Fruit fly (Drosophila melanogaster) whole organism, adult: ENCODE measurements around the gene Set2.

Experiments
- CG11617 ChIP-seq: fragments of 200-800 bp; sonication (Bioruptor generic); optimal IDR thresholded peaks from 2 replicates; lab custom pipeline; 2017; ENCODE audit warnings: mild to moderate bottlenecking, missing biosample characterization, missing genetic modification reagents, missing genetic modification characterization
- CG14711 ChIP-seq: fragments of 200-800 bp; sonication (Bioruptor generic); optimal IDR thresholded peaks from 2 replicates; lab custom pipeline; 2018; ENCODE audit warnings: missing biosample characterization, mild to moderate bottlenecking, missing genetic modification characterization, moderate library complexity
- CG1620 ChIP-seq: fragments of 200-800 bp; sonication (Bioruptor generic); optimal IDR thresholded peaks from 2 replicates; lab custom pipeline; 2016; ENCODE audit warnings: missing biosample characterization, missing genetic modification characterization
- CG33017 ChIP-seq: fragments of 200-800 bp; sonication (Bioruptor generic); optimal IDR thresholded peaks from 2 replicates; lab custom pipeline; 2018; ENCODE audit warnings: missing biosample characterization, mild to moderate bottlenecking, missing genetic modification characterization, moderate library complexity
- CG5204 ChIP-seq: fragments of 200-800 bp; sonication (Bioruptor generic); optimal IDR thresholded peaks from 2 replicates; lab custom pipeline; 2016; ENCODE audit warnings: missing biosample characterization, missing genetic modification characterization
- kay ChIP-seq: fragments of 200-800 bp; sonication (Bioruptor generic); peaks from one replicate; lab custom pipeline; 2016; ENCODE audit warnings: missing biosample characterization, missing genetic modification characterization, borderline replicate concordance
- ovo ChIP-seq: fragments of 200-800 bp; sonication (Bioruptor generic); optimal IDR thresholded peaks from 2 replicates; lab custom pipeline; 2016; ENCODE audit warnings: missing biosample characterization, missing genetic modification characterization
- pad ChIP-seq: fragments of 200-800 bp; sonication (Bioruptor generic); optimal IDR thresholded peaks from 3 replicates; lab custom pipeline; 2017; ENCODE audit warnings: missing biosample characterization, missing genetic modification characterization, mild to moderate bottlenecking, moderate library complexity, missing genetic modification reagents
- tj ChIP-seq: fragments of 200-800 bp; sonication (Bioruptor generic); optimal IDR thresholded peaks from 3 replicates; lab custom pipeline; 2017; ENCODE audit warnings: missing biosample characterization, mild to moderate bottlenecking, missing genetic modification characterization, moderate library complexity
- toe ChIP-seq: fragments of 200-800 bp; sonication (Bioruptor generic); optimal IDR thresholded peaks from 2 replicates; lab custom pipeline; 2016; ENCODE audit warnings: missing biosample characterization, missing genetic modification characterization

dm6 chrX:13445695-13446094, 32.7 kb downstream of the Set2 start, which contains the start of gene Neto:
- TF ChIP-seq pad (GFP tag; lab: Kevin White, UChicago) (no peak), CG1620 (no peak), tj (no peak), CG5204 (GFP tag; lab: Kevin White, UChicago) (no peak), CG14711 (tag; lab: Kevin White, UChicago) (no peak), CG11617 (GFP tag; lab: Kevin White, UChicago) (no peak), kay (GFP tag; lab: Kevin White, UChicago) (no peak), toe (GFP tag; lab: Kevin White, UChicago) (no peak), ovo (no peak), CG33017 (no peak)
